Worm (Caenorhabditis elegans): ENCODE data around the gene npp-9.
"Not testable (repeated sequence)": the region's sequence is repeated elsewhere in the genome, so short reads cannot be mapped to it uniquely, and the experiment has no call there.

Gene npp-9

DNA sequence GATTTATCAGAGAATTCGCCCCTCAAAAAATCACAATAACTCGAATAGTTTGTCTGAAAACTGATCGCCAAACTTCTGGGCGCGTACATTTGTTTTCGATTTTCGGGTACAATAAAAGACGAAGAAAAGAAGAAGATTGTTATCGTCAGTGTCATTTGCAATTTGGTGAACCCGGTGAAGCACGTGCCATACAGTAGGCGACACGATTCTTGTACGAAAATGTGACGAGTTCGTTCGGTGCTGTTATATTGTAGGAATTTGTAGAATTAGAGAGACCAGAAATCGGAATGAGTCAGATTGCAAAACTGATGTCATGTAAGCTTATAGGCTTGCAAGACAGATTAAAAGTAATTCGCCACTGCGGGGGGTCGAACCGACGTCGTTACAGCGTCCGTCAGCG is 36.5 kb downstream of the npp-9 start:
- no peak for TF ChIP-seq hif-1 (tag; optimal IDR thresholded peaks at IDR 0.05)
- no peak for TF ChIP-seq lin-1 (GFP tag; IDR thresholded peaks at IDR 0.05)
- TF ChIP-seq rbr-2 (tag; optimal IDR thresholded peaks at IDR 0.05): no peak
- TF ChIP-seq aly-2 (tag; optimal IDR thresholded peaks at IDR 0.05): no peak
- TF ChIP-seq mxl-2 (GFP tag; conservative IDR thresholded peaks at IDR 0.05): no peak
- TF ChIP-seq nhr-237 (tag; optimal IDR thresholded peaks at IDR 0.05): no peak
- no peak for TF ChIP-seq nhr-41 (GFP tag; IDR thresholded peaks at IDR 0.05)
- TF ChIP-seq hlh-30 (tag; optimal IDR thresholded peaks at IDR 0.05; ENCODE audit: insufficient read depth): peak; percentile 54
- TF ChIP-seq aha-1 (tag): peak; percentile 92
- TF ChIP-seq fkh-10 (GFP tag; optimal IDR thresholded peaks at IDR 0.05): no peak
- TF ChIP-seq mdl-1 (tag; optimal IDR thresholded peaks at IDR 0.05): peak in 1 of 2 experiments; percentile 36
- peak; percentile 1 for TF ChIP-seq nhr-28 (tag; optimal IDR thresholded peaks at IDR 0.05)
- no peak for TF ChIP-seq dve-1 (tag; optimal IDR thresholded peaks at IDR 0.05; ENCODE audit: insufficient read depth)

DNA sequence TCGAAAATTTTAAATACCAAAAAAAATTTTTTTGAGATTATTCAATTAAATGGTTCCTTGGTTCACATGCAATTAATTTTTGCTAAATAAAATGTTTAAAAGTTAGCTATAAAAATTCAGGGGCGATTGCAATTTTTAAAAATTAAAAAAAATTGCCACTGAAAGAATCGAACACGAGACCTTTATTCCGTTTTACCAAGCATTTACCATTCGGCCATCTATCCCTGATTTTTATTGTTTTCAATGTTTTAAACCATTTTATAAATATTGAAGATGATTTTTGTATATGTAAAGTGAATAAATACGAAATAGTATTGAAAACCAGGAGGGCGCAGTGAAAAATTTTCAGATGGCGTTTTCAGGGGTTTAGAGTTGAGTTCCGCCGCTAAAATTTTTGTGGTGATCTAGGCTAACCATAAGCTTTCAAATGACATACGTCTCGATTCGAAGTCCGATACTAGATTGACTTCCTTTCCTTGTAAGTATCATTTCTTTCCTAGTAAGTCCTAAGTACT is 42.0 kb downstream of the npp-9 start:
- TF ChIP-seq F26F4.8 (GFP tag; conservative IDR thresholded peaks at IDR 0.05): 0 out of 2 replicates have a peak, but pooled peaks have one; percentile 22
- TF ChIP-seq pha-4 (GFP tag; IDR thresholded peaks at IDR 0.05): peak; percentile 42; the same call in 1 of the 2 replicates
- not testable (repeated sequence) for TF ChIP-seq pha-4 (tag; optimal IDR thresholded peaks at IDR 0.05)

DNA sequence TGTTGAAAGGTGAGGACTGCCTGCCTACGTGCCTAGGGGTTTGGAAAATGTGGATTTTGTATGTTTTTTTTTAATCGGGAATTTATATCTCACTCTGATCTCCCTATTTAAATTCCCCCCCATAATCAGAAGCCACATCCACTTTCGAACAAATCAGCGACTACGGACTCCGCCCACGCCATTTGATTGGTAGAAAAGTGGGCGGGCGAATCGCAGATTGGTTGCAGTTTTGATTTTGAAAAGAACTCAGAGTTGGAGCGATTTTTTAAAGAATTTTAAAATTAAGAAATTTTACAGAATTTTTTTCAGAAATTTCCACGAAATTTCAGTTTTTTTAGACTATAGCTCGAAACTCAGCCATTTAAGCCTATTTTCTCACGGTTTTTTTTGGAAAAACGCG is 44.2 kb downstream of the npp-9 start:
- TF ChIP-seq nhr-6 (tag; optimal IDR thresholded peaks at IDR 0.05): no peak
- no peak for TF ChIP-seq duxl-1 (tag; optimal IDR thresholded peaks at IDR 0.05; ENCODE audit: poor library complexity)
- no peak for TF ChIP-seq aly-2 (tag; optimal IDR thresholded peaks at IDR 0.05)
- no peak for TF ChIP-seq Y105C5A.15 (GFP tag; IDR thresholded peaks at IDR 0.05)
- no peak for TF ChIP-seq Y48G9A.11 (GFP tag; IDR thresholded peaks at IDR 0.05)
- TF ChIP-seq fos-1 (tag; optimal IDR thresholded peaks at IDR 0.05): no peak
- TF ChIP-seq lin-29 (GFP tag; IDR thresholded peaks at IDR 0.05): no peak

DNA sequence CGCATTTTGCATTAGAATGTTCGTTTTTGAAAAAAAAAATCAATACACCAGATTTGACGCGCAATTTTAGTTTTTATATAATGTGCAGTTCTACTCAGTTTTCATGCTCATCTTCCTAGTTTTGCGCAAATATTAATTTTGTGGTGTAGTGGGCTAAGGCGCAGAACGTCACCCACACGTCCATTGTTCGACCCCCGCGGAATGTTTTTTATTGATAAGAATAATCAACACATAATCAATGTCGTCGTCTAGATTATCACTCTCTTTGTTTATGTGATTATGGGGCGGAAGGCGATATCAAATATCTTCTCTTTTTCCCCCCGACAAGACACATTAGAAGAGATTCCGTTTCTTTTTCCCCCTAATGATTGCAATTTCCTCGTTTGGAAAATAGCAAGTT is 48.5 kb downstream of the npp-9 start:
- TF ChIP-seq hmg-1.1 (GFP tag; IDR thresholded peaks at IDR 0.05) (no peak), unc-62 (GFP tag; optimal IDR thresholded peaks at IDR 0.05 in 1 of 2) (peak in 1 of 2 experiments; percentile 47), unc-62 (tag; optimal IDR thresholded peaks at IDR 0.05) (no peak), nhr-28 (tag; optimal IDR thresholded peaks at IDR 0.05) (peak; percentile 20)

DNA sequence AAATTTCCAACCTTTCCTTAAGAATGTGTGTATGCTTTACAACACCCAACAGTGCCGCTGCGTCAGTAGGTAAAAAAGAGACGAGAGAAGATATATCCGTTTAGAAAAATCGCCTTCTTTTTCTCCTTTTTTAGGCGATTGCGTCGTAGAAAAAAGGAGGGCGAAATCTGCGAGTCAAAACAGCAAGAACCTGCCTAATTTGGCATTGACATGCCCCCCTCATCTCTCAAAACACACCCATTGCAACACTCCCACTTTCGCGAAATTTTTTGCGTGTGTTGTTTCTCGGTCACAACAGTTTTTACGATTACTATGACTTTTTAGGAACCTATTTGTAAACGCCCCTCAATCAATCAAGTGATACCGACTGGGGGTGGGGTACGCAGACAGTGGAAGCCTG is 52.6 kb downstream of the npp-9 start:
- TF ChIP-seq jun-1 (tag; optimal IDR thresholded peaks at IDR 0.05): no peak
- no peak for TF ChIP-seq T20F7.1 (GFP tag; optimal IDR thresholded peaks at IDR 0.05)
- no peak for TF ChIP-seq lin-13 (GFP tag; optimal IDR thresholded peaks at IDR 0.05)
- no peak for TF ChIP-seq nhr-237 (tag; optimal IDR thresholded peaks at IDR 0.05)
- TF ChIP-seq pqm-1 (tag; optimal IDR thresholded peaks at IDR 0.05): no peak
- no peak for TF ChIP-seq nhr-41 (GFP tag; IDR thresholded peaks at IDR 0.05)
- no peak for TF ChIP-seq lin-39 (tag; optimal IDR thresholded peaks at IDR 0.05)
- no peak for TF ChIP-seq nhr-10 (tag; optimal IDR thresholded peaks at IDR 0.05)
- no peak for TF ChIP-seq Y75B8A.6 (GFP tag; IDR thresholded peaks at IDR 0.05)

DNA sequence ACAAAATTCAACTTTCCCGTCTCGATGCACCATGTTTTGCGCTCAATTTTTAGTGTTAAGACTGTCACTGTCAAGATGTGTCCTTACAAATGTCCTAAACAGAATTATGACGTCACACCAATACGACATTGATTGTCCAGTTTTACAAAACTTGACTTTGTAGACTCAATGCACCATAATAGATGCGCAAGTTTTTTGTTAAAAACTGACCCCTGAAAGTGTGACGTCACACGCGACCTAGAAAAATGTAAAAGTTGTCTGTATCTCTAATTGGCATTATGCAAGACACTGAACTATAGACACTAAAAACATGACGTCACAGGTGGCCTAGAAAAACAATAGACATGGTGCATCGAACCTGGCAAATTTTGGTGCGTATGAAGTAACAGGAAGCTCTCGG is 53.2 kb downstream of the npp-9 start:
- TF ChIP-seq Y75B8A.6 (GFP tag; IDR thresholded peaks at IDR 0.05) (no peak), F37D6.2 (tag; optimal IDR thresholded peaks at IDR 0.05) (no peak), ceh-28 (tag; optimal IDR thresholded peaks at IDR 0.05) (no peak), hmg-1.1 (GFP tag; IDR thresholded peaks at IDR 0.05) (no peak), gei-8 (GFP tag; optimal IDR thresholded peaks at IDR 0.05) (no peak), dmd-6 (GFP tag; IDR thresholded peaks at IDR 0.05) (no peak), zip-11 (GFP tag; IDR thresholded peaks at IDR 0.05) (no peak), snpc-1.2 (GFP tag; IDR thresholded peaks at IDR 0.05) (no peak), dpl-1 (GFP tag; optimal IDR thresholded peaks at IDR 0.05) (no peak), T26A8.4 (GFP tag; IDR thresholded peaks at IDR 0.05) (no peak), lin-29 (GFP tag; IDR thresholded peaks at IDR 0.05) (no peak), mes-2 (tag; optimal IDR thresholded peaks at IDR 0.05; ENCODE audit: poor library complexity, severe bottlenecking) (no peak), lir-3 (tag; optimal IDR thresholded peaks at IDR 0.05) (no peak), nhr-77 (tag; optimal IDR thresholded peaks at IDR 0.05) (no peak), mxl-3 (GFP tag; optimal IDR thresholded peaks at IDR 0.05) (no peak)
